Worm (Caenorhabditis elegans) whole organism, L2 larva: ENCODE data around the gene K01D12.7.

Source experiments
- F13H6.1 ChIP-seq: sonication (generic microtip); optimal IDR thresholded peaks from 2 replicates; lab custom pipeline; 2016; ENCODE audit warnings: missing genetic modification characterization, missing compliant biosample characterization
- ama-1 ChIP-seq: fragments of 150-350 bp; optimal IDR thresholded peaks from 2 replicates; lab custom pipeline; 2018; ENCODE audit warnings: inconsistent platforms
- blmp-1 ChIP-seq: sonication (generic microtip); optimal IDR thresholded peaks from 2 replicates; lab custom pipeline; 2017; ENCODE audit warnings: missing genetic modification characterization, mild to moderate bottlenecking, missing compliant biosample characterization, antibody characterized with exemption, moderate library complexity; ENCODE audit not compliant: insufficient read depth
- fos-1 ChIP-seq: fragments of 150-350 bp; optimal IDR thresholded peaks from 2 replicates; lab custom pipeline; 2014; ENCODE audit warnings: missing biosample characterization, missing genetic modification characterization
- lin-11 ChIP-seq: fragments of 150-350 bp; sonication (generic microtip); optimal IDR thresholded peaks from 2 replicates; lab custom pipeline; 2014; ENCODE audit warnings: missing biosample characterization, missing genetic modification characterization, inconsistent platforms, mixed read lengths
- lin-39 ChIP-seq: fragments of 150-350 bp; optimal IDR thresholded peaks from 2 replicates; lab custom pipeline; 2014; ENCODE audit warnings: missing biosample characterization, missing genetic modification reagents, missing genetic modification characterization
- mab-5 ChIP-seq: fragments of 150-350 bp; optimal IDR thresholded peaks from 2 replicates; lab custom pipeline; 2014; ENCODE audit warnings: missing biosample characterization, missing genetic modification characterization
- mbf-1 ChIP-seq: sonication (generic microtip); optimal IDR thresholded peaks from 2 replicates; lab custom pipeline; 2017; ENCODE audit warnings: missing biosample characterization, missing genetic modification characterization
- mdl-1 ChIP-seq, 2 experiments: fragments of 150-350 bp in 1 of 2; sonication (generic microtip) in 1 of 2; optimal IDR thresholded peaks; 2 replicates each; lab custom pipeline; 2017; ENCODE audit warnings: missing biosample characterization in 2 of 2, missing genetic modification characterization in 2 of 2
- nhr-11 ChIP-seq: fragments of 150-350 bp; optimal IDR thresholded peaks from 2 replicates; lab custom pipeline; 2014; ENCODE audit warnings: missing biosample characterization, missing genetic modification characterization
- nhr-12 ChIP-seq: fragments of 150-350 bp; optimal IDR thresholded peaks from 2 replicates; lab custom pipeline; 2014; ENCODE audit warnings: missing biosample characterization, missing genetic modification characterization
- nhr-129 ChIP-seq: fragments of 150-350 bp; optimal IDR thresholded peaks from 2 replicates; lab custom pipeline; 2014; ENCODE audit warnings: missing biosample characterization, missing genetic modification characterization
- nhr-21 ChIP-seq: fragments of 150-350 bp; optimal IDR thresholded peaks from 2 replicates; lab custom pipeline; 2014; ENCODE audit warnings: missing biosample characterization, missing genetic modification characterization
- nhr-23 ChIP-seq: fragments of 150-350 bp; optimal IDR thresholded peaks from 2 replicates; lab custom pipeline; 2014; ENCODE audit warnings: missing biosample characterization, missing genetic modification reagents, missing genetic modification characterization
- nhr-25 ChIP-seq: fragments of 150-350 bp; sonication (generic microtip); optimal IDR thresholded peaks from 3 replicates; lab custom pipeline; 2014; ENCODE audit warnings: missing biosample characterization, missing genetic modification characterization
- nhr-6 ChIP-seq: fragments of 150-350 bp; optimal IDR thresholded peaks from 2 replicates; lab custom pipeline; 2014; ENCODE audit warnings: missing biosample characterization, missing genetic modification characterization
- nhr-77 ChIP-seq: fragments of 150-350 bp; optimal IDR thresholded peaks from 2 replicates; lab custom pipeline; 2014; ENCODE audit warnings: missing biosample characterization, missing genetic modification characterization
- sem-4 ChIP-seq: fragments of 150-350 bp; optimal IDR thresholded peaks from 2 replicates; lab custom pipeline; 2014; ENCODE audit warnings: missing biosample characterization, missing genetic modification reagents, missing genetic modification characterization
- skn-1 ChIP-seq: sonication (generic microtip); optimal IDR thresholded peaks from 2 replicates; lab custom pipeline; 2017; ENCODE audit warnings: missing biosample characterization, missing genetic modification characterization
- sma-3 ChIP-seq: sonication (generic microtip); optimal IDR thresholded peaks from 2 replicates; lab custom pipeline; 2016; ENCODE audit warnings: missing genetic modification reagents, missing genetic modification characterization, missing compliant biosample characterization
- sma-9 ChIP-seq, 2 experiments: fragments of 150-350 bp in 1 of 2; sonication (generic microtip) in 1 of 2; optimal IDR thresholded peaks; 2 replicates each; lab custom pipeline; 2014 to 2016; ENCODE audit warnings: missing genetic modification characterization in 2 of 2, mild to moderate bottlenecking in 1 of 2, missing biosample characterization in 1 of 2, missing compliant biosample characterization in 1 of 2, missing genetic modification reagents in 1 of 2, moderate library complexity in 1 of 2
- unc-55 ChIP-seq: fragments of 150-350 bp; sonication (generic microtip); optimal IDR thresholded peaks from 3 replicates; lab custom pipeline; 2014; ENCODE audit warnings: missing biosample characterization, missing genetic modification reagents, missing genetic modification characterization
- unc-62 ChIP-seq: fragments of 150-350 bp; optimal IDR thresholded peaks from 2 replicates; lab custom pipeline; 2014; ENCODE audit warnings: missing biosample characterization, missing genetic modification reagents, missing genetic modification characterization
- zag-1 ChIP-seq: fragments of 150-350 bp; optimal IDR thresholded peaks from 2 replicates; lab custom pipeline; 2014; ENCODE audit warnings: missing biosample characterization, missing genetic modification characterization
- ztf-1 ChIP-seq: fragments of 200-800 bp; sonication (Bioruptor generic); conservative IDR thresholded peaks from 2 replicates; pipeline ENCODE4 v1.3.6; 2022; ENCODE audit warnings: missing genetic modification characterization, missing compliant biosample characterization

Gene K01D12.7

DNA sequence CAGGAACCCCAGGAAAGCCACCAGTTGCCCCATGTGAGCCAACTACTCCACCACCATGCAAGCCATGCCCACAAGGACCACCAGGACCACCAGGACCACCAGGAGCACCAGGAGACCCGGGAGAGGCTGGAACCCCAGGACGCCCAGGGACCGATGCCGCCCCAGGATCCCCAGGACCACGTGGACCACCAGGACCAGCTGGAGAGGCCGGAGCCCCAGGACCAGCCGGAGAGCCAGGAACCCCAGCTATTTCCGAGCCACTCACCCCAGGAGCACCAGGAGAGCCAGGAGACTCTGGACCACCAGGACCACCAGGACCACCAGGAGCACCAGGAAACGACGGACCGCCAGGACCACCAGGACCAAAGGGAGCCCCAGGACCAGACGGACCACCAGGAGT lies 47.8 kb downstream of the K01D12.7 start:
- TF ChIP-seq sma-3 (GFP tag; lab: Kevin White, UChicago), result no peak
- TF ChIP-seq nhr-12, result no peak
- no peak for TF ChIP-seq unc-62 (GFP tag; lab: Kevin White, UChicago)
- no peak for TF ChIP-seq ztf-1 (GFP tag; lab: Robert Waterston, UW)
- no peak for TF ChIP-seq skn-1 (tag; lab: Kevin White, UChicago)
- no peak for TF ChIP-seq mab-5 (tag; lab: Kevin White, UChicago)
- no peak for TF ChIP-seq nhr-21 (tag; lab: Kevin White, UChicago)
- no peak for TF ChIP-seq lin-11
- no peak for TF ChIP-seq fos-1 (tag; lab: Kevin White, UChicago)
- TF ChIP-seq lin-39 (tag; lab: Kevin White, UChicago), result no peak
- no peak for TF ChIP-seq nhr-11
- TF ChIP-seq zag-1 (tag; lab: Kevin White, UChicago), result no peak
- TF ChIP-seq mdl-1 (tag; optimal IDR thresholded peaks at IDR 0.05; lab: Kevin White, UChicago), result no peak
- no peak for TF ChIP-seq unc-55
- TF ChIP-seq nhr-129 (tag; lab: Kevin White, UChicago), result no peak
- no peak for TF ChIP-seq nhr-6 (tag; lab: Kevin White, UChicago)
- TF ChIP-seq sma-9 (GFP tag; optimal IDR thresholded peaks at IDR 0.05; lab: Kevin White, UChicago), result no peak
- no peak for TF ChIP-seq sma-9 (tag; optimal IDR thresholded peaks at IDR 0.05; lab: Kevin White, UChicago)
- TF ChIP-seq nhr-25 (tag; lab: Kevin White, UChicago), result no peak

DNA sequence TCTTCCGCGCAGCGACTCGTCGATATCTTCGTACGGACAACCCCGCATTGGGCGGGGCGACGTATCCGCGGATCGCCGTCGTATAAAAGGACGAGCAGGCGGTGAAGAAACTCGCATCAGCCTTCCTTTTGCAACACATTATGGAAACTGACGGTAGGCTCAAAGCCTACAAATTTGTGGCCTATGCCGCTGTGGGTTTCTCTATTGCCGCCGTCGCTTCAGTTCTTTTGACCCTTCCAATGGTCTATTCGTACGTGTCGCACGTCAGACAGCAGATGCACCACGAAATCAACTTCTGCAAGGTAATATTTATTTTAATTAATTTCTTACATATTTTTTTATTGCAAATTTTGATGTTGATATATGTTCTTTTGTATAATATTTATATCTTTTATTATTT lies 48.4 kb downstream of the K01D12.7 start:
- TF ChIP-seq unc-55, result no peak
- TF ChIP-seq ama-1, result peak; percentile 51

DNA sequence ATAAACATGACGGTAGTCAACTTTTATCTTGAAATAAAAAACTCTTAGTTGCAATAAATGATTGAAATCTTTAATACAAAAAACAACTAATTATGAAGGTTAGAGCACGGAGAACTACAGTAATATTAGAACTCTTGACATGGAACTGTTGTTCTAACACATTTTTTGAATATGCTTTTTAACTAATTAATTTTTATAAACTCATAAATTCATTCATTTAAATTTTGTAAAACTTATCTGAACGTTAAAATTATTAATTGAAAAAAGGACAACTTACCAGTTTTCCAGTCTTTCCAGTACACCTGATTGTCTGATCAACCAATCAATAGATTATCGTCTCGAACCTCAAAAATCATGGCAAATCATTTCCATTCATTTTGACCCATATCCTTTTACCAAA lies 48.8 kb downstream of the K01D12.7 start, which contains the start of gene sqt-3:
sqt-3 (plus strand) TSS at position 301 of the 400 bp plus-strand sequence.
- no peak for TF ChIP-seq lin-39 (tag; lab: Kevin White, UChicago)
- no peak for TF ChIP-seq mdl-1 (tag; optimal IDR thresholded peaks at IDR 0.05; lab: Kevin White, UChicago)
- TF ChIP-seq nhr-129 (tag; lab: Kevin White, UChicago), result no peak
- no peak for TF ChIP-seq nhr-12
- no peak for TF ChIP-seq F13H6.1 (tag; lab: Kevin White, UChicago)
- no peak for TF ChIP-seq nhr-6 (tag; lab: Kevin White, UChicago)
- no peak for TF ChIP-seq nhr-23 (tag; lab: Kevin White, UChicago)
- TF ChIP-seq, all 48 proteins: peak for 0

DNA sequence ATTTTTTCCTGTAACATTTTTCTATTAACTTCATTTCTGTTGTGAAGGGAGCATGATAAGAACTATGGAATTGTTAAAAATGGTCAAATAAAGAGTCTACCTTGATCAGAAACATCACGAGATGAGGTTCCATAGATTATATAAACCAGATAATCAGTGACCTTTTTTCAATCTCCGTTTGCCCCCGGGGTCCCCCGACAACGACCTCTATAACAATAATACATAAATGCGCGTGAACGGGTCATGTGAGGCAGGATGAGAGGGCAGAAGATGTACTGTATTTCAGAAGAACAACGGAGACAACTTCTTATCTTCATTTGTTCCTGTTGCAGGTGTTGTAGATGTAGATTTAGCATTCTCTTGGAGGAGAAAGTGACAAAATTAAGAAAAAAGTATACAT lies 49.4 kb downstream of the K01D12.7 start:
- TF ChIP-seq mbf-1 (tag; lab: Kevin White, UChicago) (no peak), lin-11 (no peak), sma-9 (GFP tag; optimal IDR thresholded peaks at IDR 0.05; lab: Kevin White, UChicago) (peak; percentile 36), sma-9 (tag; optimal IDR thresholded peaks at IDR 0.05; lab: Kevin White, UChicago) (no peak), lin-39 (tag; lab: Kevin White, UChicago) (no peak), sem-4 (no peak), unc-55 (no peak), nhr-25 (tag; lab: Kevin White, UChicago) (peak; percentile 42), sma-3 (GFP tag; lab: Kevin White, UChicago) (no peak), nhr-12 (no peak), blmp-1 (peak; percentile 41), nhr-77 (tag; lab: Kevin White, UChicago) (no peak), mab-5 (tag; lab: Kevin White, UChicago) (no peak)
